Worm (Caenorhabditis elegans): ENCODE data around the gene T08B6.9.

The T08B6.9 gene

ce11 chrIV:4915689-4916088 is 25.0 kb downstream of the T08B6.9 start, which contains the start of gene str-155:
TSS of gene str-155 (plus strand) at chrIV:4915989.
- no peak for TF ChIP-seq ztf-29 (GFP tag; IDR thresholded peaks at IDR 0.05)
- no peak for TF ChIP-seq tab-1 (GFP tag; IDR thresholded peaks at IDR 0.05)
- no peak for TF ChIP-seq med-1 (GFP tag; optimal IDR thresholded peaks at IDR 0.05; ENCODE audit: insufficient read depth)
- TF ChIP-seq cog-1 (tag; optimal IDR thresholded peaks at IDR 0.05): no peak
- no peak for TF ChIP-seq ref-1 (GFP tag; conservative IDR thresholded peaks at IDR 0.05)
- no peak for TF ChIP-seq flt-1 (GFP tag; IDR thresholded peaks at IDR 0.05)
- TF ChIP-seq T22C8.4 (GFP tag; IDR thresholded peaks at IDR 0.05): no peak
- no peak for TF ChIP-seq ztf-23 (GFP tag; IDR thresholded peaks at IDR 0.05)
- TF ChIP-seq klf-2 (GFP tag; conservative IDR thresholded peaks at IDR 0.05): no peak

- TF ChIP-seq T22C8.4 (GFP tag; IDR thresholded peaks at IDR 0.05) (no peak), cog-1 (tag; optimal IDR thresholded peaks at IDR 0.05) (no peak), med-1 (GFP tag; optimal IDR thresholded peaks at IDR 0.05; ENCODE audit: insufficient read depth) (no peak), ztf-29 (GFP tag; IDR thresholded peaks at IDR 0.05) (no peak), ref-1 (GFP tag; conservative IDR thresholded peaks at IDR 0.05) (no peak), flt-1 (GFP tag; IDR thresholded peaks at IDR 0.05) (no peak), ztf-23 (GFP tag; IDR thresholded peaks at IDR 0.05) (no peak), tab-1 (GFP tag; IDR thresholded peaks at IDR 0.05) (no peak), klf-2 (GFP tag; conservative IDR thresholded peaks at IDR 0.05) (no peak)
Observed at ce11 chrIV:4917774-4918173, 27.1 kb downstream of the T08B6.9 start, which contains the start of gene str-158. TSS of gene str-158 (plus strand) at chrIV:4918074.

- TF ChIP-seq ztf-23 (GFP tag; IDR thresholded peaks at IDR 0.05) (no peak), flt-1 (GFP tag; IDR thresholded peaks at IDR 0.05) (no peak), klf-2 (GFP tag; conservative IDR thresholded peaks at IDR 0.05) (no peak), T22C8.4 (GFP tag; IDR thresholded peaks at IDR 0.05) (no peak), med-1 (GFP tag; optimal IDR thresholded peaks at IDR 0.05; ENCODE audit: insufficient read depth) (no peak), cog-1 (tag; optimal IDR thresholded peaks at IDR 0.05) (no peak), ref-1 (GFP tag; conservative IDR thresholded peaks at IDR 0.05) (no peak), tab-1 (GFP tag; IDR thresholded peaks at IDR 0.05) (no peak)
Observed at ce11 chrIV:4930045-4930444, 39.4 kb downstream of the T08B6.9 start, which contains the start of gene Y9C9A.8. TSS of gene Y9C9A.8 (plus strand) at chrIV:4930345.

ce11 chrIV:4930754-4931322 is 40.2 kb downstream of the T08B6.9 start:
- TF ChIP-seq ztf-29 (GFP tag; IDR thresholded peaks at IDR 0.05) (no peak), ref-1 (GFP tag; conservative IDR thresholded peaks at IDR 0.05) (no peak), cog-1 (tag; optimal IDR thresholded peaks at IDR 0.05) (no peak), T22C8.4 (GFP tag; IDR thresholded peaks at IDR 0.05) (no peak), med-1 (GFP tag; optimal IDR thresholded peaks at IDR 0.05; ENCODE audit: insufficient read depth) (no peak), klf-2 (GFP tag; conservative IDR thresholded peaks at IDR 0.05) (no peak), flt-1 (GFP tag; IDR thresholded peaks at IDR 0.05) (no peak), ztf-23 (GFP tag; IDR thresholded peaks at IDR 0.05) (no peak), tab-1 (GFP tag; IDR thresholded peaks at IDR 0.05) (no peak)

- TF ChIP-seq tab-1 (GFP tag; IDR thresholded peaks at IDR 0.05) (no peak), klf-2 (GFP tag; conservative IDR thresholded peaks at IDR 0.05) (no peak), med-1 (GFP tag; optimal IDR thresholded peaks at IDR 0.05; ENCODE audit: insufficient read depth) (no peak), T22C8.4 (GFP tag; IDR thresholded peaks at IDR 0.05) (no peak)
Observed at ce11 chrIV:4934103-4934502, 43.5 kb downstream of the T08B6.9 start, which contains the start of gene str-153. TSS of gene str-153 (plus strand) at chrIV:4934403.

- TF ChIP-seq ref-1 (GFP tag; conservative IDR thresholded peaks at IDR 0.05): no peak
- TF ChIP-seq tab-1 (GFP tag; IDR thresholded peaks at IDR 0.05): no peak
- no peak for TF ChIP-seq flt-1 (GFP tag; IDR thresholded peaks at IDR 0.05)
- TF ChIP-seq ztf-29 (GFP tag; IDR thresholded peaks at IDR 0.05): no peak
- TF ChIP-seq ztf-23 (GFP tag; IDR thresholded peaks at IDR 0.05): no peak
- no peak for TF ChIP-seq med-1 (GFP tag; optimal IDR thresholded peaks at IDR 0.05; ENCODE audit: insufficient read depth)
- no peak for TF ChIP-seq klf-2 (GFP tag; conservative IDR thresholded peaks at IDR 0.05)
- no peak for TF ChIP-seq cog-1 (tag; optimal IDR thresholded peaks at IDR 0.05)
- no peak for TF ChIP-seq T22C8.4 (GFP tag; IDR thresholded peaks at IDR 0.05)
Observed at ce11 chrIV:4937647-4938046, 47.0 kb downstream of the T08B6.9 start, which contains the start of gene fbxa-86. TSS of gene fbxa-86 (minus strand) at chrIV:4938013.

ce11 chrIV:4938664-4939063 is 48.0 kb downstream of the T08B6.9 start, which contains the start of gene str-168:
TSS of gene str-168 (plus strand) at chrIV:4938964.
- TF ChIP-seq med-1 (GFP tag; optimal IDR thresholded peaks at IDR 0.05; ENCODE audit: insufficient read depth) (no peak), ref-1 (GFP tag; conservative IDR thresholded peaks at IDR 0.05) (no peak), klf-2 (GFP tag; conservative IDR thresholded peaks at IDR 0.05) (no peak), flt-1 (GFP tag; IDR thresholded peaks at IDR 0.05) (no peak), ztf-29 (GFP tag; IDR thresholded peaks at IDR 0.05) (no peak), ztf-23 (GFP tag; IDR thresholded peaks at IDR 0.05) (no peak), T22C8.4 (GFP tag; IDR thresholded peaks at IDR 0.05) (no peak), tab-1 (GFP tag; IDR thresholded peaks at IDR 0.05) (no peak), cog-1 (tag; optimal IDR thresholded peaks at IDR 0.05) (no peak)

- no peak for TF ChIP-seq ztf-23 (GFP tag; IDR thresholded peaks at IDR 0.05)
- TF ChIP-seq cog-1 (tag; optimal IDR thresholded peaks at IDR 0.05): no peak
- no peak for TF ChIP-seq ref-1 (GFP tag; conservative IDR thresholded peaks at IDR 0.05)
- TF ChIP-seq tab-1 (GFP tag; IDR thresholded peaks at IDR 0.05): no peak
- no peak for TF ChIP-seq klf-2 (GFP tag; conservative IDR thresholded peaks at IDR 0.05)
- TF ChIP-seq T22C8.4 (GFP tag; IDR thresholded peaks at IDR 0.05): no peak
- no peak for TF ChIP-seq med-1 (GFP tag; optimal IDR thresholded peaks at IDR 0.05; ENCODE audit: insufficient read depth)
- TF ChIP-seq flt-1 (GFP tag; IDR thresholded peaks at IDR 0.05): no peak
- no peak for TF ChIP-seq ztf-29 (GFP tag; IDR thresholded peaks at IDR 0.05)
Observed at ce11 chrIV:4941681-4942080, 51.0 kb downstream of the T08B6.9 start, which contains the start of gene Y9C9A.5. TSS of gene Y9C9A.5 (plus strand) at chrIV:4941981.

Measured in whole organism, midembryonic.